Worm (Caenorhabditis elegans): ENCODE measurements around the gene pos-1.
A peak's percentile ranks its signal among the peaks of the same experiment; 100 is the strongest.

pos-1 gene

ce11 chrV:8409594-8409993 lies 4.3 kb upstream of the pos-1 start:
- peak; percentile 27 for TF ChIP-seq ztf-4 (tag; optimal IDR thresholded peaks at IDR 0.05)
- no peak for TF ChIP-seq irx-1 (tag; optimal IDR thresholded peaks at IDR 0.05)
- TF ChIP-seq lin-14 (GFP tag; optimal IDR thresholded peaks at IDR 0.05): peak; percentile 5
- peak in 1 of 6 experiments; percentile 33 for TF ChIP-seq elt-3 (tag; optimal IDR thresholded peaks at IDR 0.05)
- TF ChIP-seq blmp-1 (tag; optimal IDR thresholded peaks at IDR 0.05): peak; percentile 100

- TF ChIP-seq ztf-4 (tag; optimal IDR thresholded peaks at IDR 0.05) (no peak), elt-3 (tag; optimal IDR thresholded peaks at IDR 0.05) (no peak), unc-30 (tag; optimal IDR thresholded peaks at IDR 0.05) (no peak)
These were observed 3.5 kb upstream of the pos-1 start, which contains the start of gene F52E1.2 for ce11 chrV:8410406-8410805. TSS of gene F52E1.2 (plus strand) at chrV:8410595.

DNA sequence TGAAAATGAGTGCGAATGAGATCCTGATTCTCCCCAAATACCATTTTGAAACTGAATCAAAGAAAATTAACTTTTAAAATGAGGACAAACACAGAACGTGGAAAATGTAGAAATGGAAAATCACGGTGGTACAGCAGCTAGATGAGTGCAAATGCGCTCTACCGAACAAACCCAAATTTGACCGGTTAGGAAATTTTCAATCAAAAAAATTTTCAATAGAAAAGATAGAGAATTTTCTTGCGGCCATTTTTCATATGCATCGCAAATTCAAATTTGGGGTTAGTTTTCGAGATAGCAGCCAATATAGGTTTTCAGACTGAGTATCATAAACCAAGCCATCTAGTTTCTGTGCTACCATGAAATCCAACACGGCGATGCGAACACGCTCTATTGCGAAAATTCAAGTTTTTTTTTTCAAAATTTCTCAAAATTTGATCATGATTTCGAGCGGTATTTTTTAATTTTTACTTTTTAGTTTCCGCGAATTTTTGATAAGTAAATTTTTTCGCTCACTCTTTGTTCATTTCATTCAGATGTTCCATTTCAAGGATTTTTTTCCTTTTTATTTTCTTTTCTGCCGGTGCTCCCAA lies 359 bp upstream of the pos-1 start, which contains the start of gene vha-18:
Gene vha-18, minus strand, starts transcription at position 51 of the 590 bp plus-strand sequence.
- TF ChIP-seq pag-3 (tag; optimal IDR thresholded peaks at IDR 0.05; ENCODE audit: borderline replicate concordance, insufficient read depth): no peak
- TF ChIP-seq egl-27 (tag; optimal IDR thresholded peaks at IDR 0.05): no peak
- no peak for TF ChIP-seq ceh-88 (GFP tag; IDR thresholded peaks at IDR 0.05)
- peak in 1 of 2 experiments; percentile 4 for TF ChIP-seq efl-1 (optimal IDR thresholded peaks at IDR 0.05)
- no peak for TF ChIP-seq efl-1 (GFP tag; optimal IDR thresholded peaks at IDR 0.05 in 1 of 2)
- TF ChIP-seq efl-3 (GFP tag; optimal IDR thresholded peaks at IDR 0.05): no peak
- no peak for TF ChIP-seq nhr-90 (tag; optimal IDR thresholded peaks at IDR 0.05; ENCODE audit: poor library complexity)
- no peak for TF ChIP-seq lir-3 (tag; optimal IDR thresholded peaks at IDR 0.05; ENCODE audit: poor library complexity)
- TF ChIP-seq xbp-1 (tag; optimal IDR thresholded peaks at IDR 0.05): no peak

- TF ChIP-seq tbx-2 (tag; optimal IDR thresholded peaks at IDR 0.05): no peak
- no peak for TF ChIP-seq ceh-88 (GFP tag; IDR thresholded peaks at IDR 0.05)
- no peak for TF ChIP-seq snu-23 (GFP tag; optimal IDR thresholded peaks at IDR 0.05)
- TF ChIP-seq dsc-1 (tag; optimal IDR thresholded peaks at IDR 0.05): no peak
- TF ChIP-seq unc-62 (GFP tag; optimal IDR thresholded peaks at IDR 0.05): no peak
- TF ChIP-seq aha-1 (tag; optimal IDR thresholded peaks at IDR 0.05): no peak
- TF ChIP-seq unc-86 (tag; optimal IDR thresholded peaks at IDR 0.05): no peak
- no peak for TF ChIP-seq unc-98 (GFP tag; IDR thresholded peaks at IDR 0.05)
- no peak for TF ChIP-seq fkh-10 (GFP tag; optimal IDR thresholded peaks at IDR 0.05)
- TF ChIP-seq egl-13 (tag; optimal IDR thresholded peaks at IDR 0.05): no peak
- no peak for TF ChIP-seq lin-14 (GFP tag; optimal IDR thresholded peaks at IDR 0.05)
- no peak for TF ChIP-seq pqm-1 (tag; optimal IDR thresholded peaks at IDR 0.05)
- no peak for TF ChIP-seq zip-4 (GFP tag; optimal IDR thresholded peaks at IDR 0.05)
- TF ChIP-seq nhr-237 (tag; optimal IDR thresholded peaks at IDR 0.05): no peak
- no peak for TF ChIP-seq pax-3 (tag; optimal IDR thresholded peaks at IDR 0.05)
These were observed 1.2 kb downstream of the pos-1 start for ce11 chrV:8415113-8415530.

DNA sequence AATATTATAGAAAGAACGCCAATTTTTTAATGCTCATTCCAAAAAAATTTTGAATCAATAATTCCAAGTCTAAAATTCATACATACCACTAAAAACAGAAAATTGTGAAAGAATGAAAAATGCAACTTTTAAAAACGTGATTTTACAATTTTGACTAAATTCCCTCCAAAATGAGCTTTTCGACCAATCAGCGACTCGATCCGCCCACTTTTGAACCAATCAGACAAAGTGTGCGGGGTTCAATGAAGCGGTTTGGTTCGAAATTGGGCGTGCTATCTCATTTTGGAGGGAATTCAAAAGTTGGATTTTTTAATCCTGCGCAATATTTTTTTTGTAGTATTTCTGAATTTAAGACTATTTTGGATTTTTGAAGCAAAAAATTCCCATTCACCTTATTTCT lies 3.4 kb downstream of the pos-1 start:
- TF ChIP-seq fos-1 (tag; optimal IDR thresholded peaks at IDR 0.05) (no peak), grh-1 (GFP tag; IDR thresholded peaks at IDR 0.05) (no peak), unc-30 (tag; optimal IDR thresholded peaks at IDR 0.05) (no peak), ztf-4 (tag; optimal IDR thresholded peaks at IDR 0.05) (no peak), ceh-90 (tag; optimal IDR thresholded peaks at IDR 0.05) (no peak), mdl-1 (tag; optimal IDR thresholded peaks at IDR 0.05) (no peak), nhr-90 (tag; optimal IDR thresholded peaks at IDR 0.05; ENCODE audit: poor library complexity) (no peak), C34B4.2 (tag; optimal IDR thresholded peaks at IDR 0.05) (no peak), nhr-19 (GFP tag; conservative IDR thresholded peaks at IDR 0.05) (no peak), nhr-11 (tag; optimal IDR thresholded peaks at IDR 0.05) (no peak), hpl-2 (GFP tag; optimal IDR thresholded peaks at IDR 0.05) (no peak), lin-39 (tag; optimal IDR thresholded peaks at IDR 0.05) (no peak), pag-3 (tag; optimal IDR thresholded peaks at IDR 0.05; ENCODE audit: borderline replicate concordance, insufficient read depth) (no peak), vab-15 (tag; optimal IDR thresholded peaks at IDR 0.05) (no peak), nhr-76 (tag; optimal IDR thresholded peaks at IDR 0.05) (no peak), aha-1 (tag; optimal IDR thresholded peaks at IDR 0.05) (no peak), hlh-17 (GFP tag; optimal IDR thresholded peaks at IDR 0.05; ENCODE audit: borderline replicate concordance) (no peak)
